Worm (Caenorhabditis elegans): ENCODE results near the gene pgp-8.

The pgp-8 gene

ce11 chrX:10877138-10877743 is 13.0 kb upstream of the pgp-8 start, which contains the start of gene pgp-6:
Gene pgp-6 (minus strand): TSS chrX:10877425.
- TF ChIP-seq ceh-32 (tag; optimal IDR thresholded peaks at IDR 0.05; ENCODE audit: poor library complexity) (no peak), sdz-12 (GFP tag; optimal IDR thresholded peaks at IDR 0.05) (no peak), nhr-28 (tag; optimal IDR thresholded peaks at IDR 0.05) (peak; percentile 55), nhr-77 (tag; optimal IDR thresholded peaks at IDR 0.05) (no peak), lim-7 (GFP tag; IDR thresholded peaks at IDR 0.05) (no peak), snpc-1.2 (GFP tag; IDR thresholded peaks at IDR 0.05) (no peak), daf-16 (GFP tag; optimal IDR thresholded peaks at IDR 0.05) (no peak), daf-16 (tag; optimal IDR thresholded peaks at IDR 0.05) (peak; percentile 84), pqm-1 (tag; optimal IDR thresholded peaks at IDR 0.05) (peak; percentile 72), D1046.2 (GFP tag; IDR thresholded peaks at IDR 0.05) (no peak), spr-1 (tag; optimal IDR thresholded peaks at IDR 0.05) (no peak), arid-1 (GFP tag; conservative IDR thresholded peaks at IDR 0.05) (no peak), dmd-9 (GFP tag; IDR thresholded peaks at IDR 0.05) (no peak), unc-62 (GFP tag; optimal IDR thresholded peaks at IDR 0.05 in 1 of 2) (peak in 1 of 2 experiments; percentile 69), unc-62 (tag; optimal IDR thresholded peaks at IDR 0.05) (no peak), mdt-29 (GFP tag; IDR thresholded peaks at IDR 0.05) (no peak), php-3 (GFP tag; IDR thresholded peaks at IDR 0.05) (no peak), aha-1 (tag) (peak; percentile 80), zip-2 (tag; optimal IDR thresholded peaks at IDR 0.05) (peak; percentile 89)

ce11 chrX:10870137-10870536 is 5.9 kb upstream of the pgp-8 start, which contains the start of gene pgp-7:
Gene pgp-7 (minus strand): TSS chrX:10870237.
- TF ChIP-seq unc-62 (GFP tag; optimal IDR thresholded peaks at IDR 0.05 in 1 of 2) (peak in 1 of 2 experiments; percentile 20), unc-62 (tag; optimal IDR thresholded peaks at IDR 0.05) (no peak), ztf-11 (tag; optimal IDR thresholded peaks at IDR 0.05) (no peak)

- TF ChIP-seq aha-1 (tag) (peak; percentile 96), Y48G9A.11 (GFP tag; IDR thresholded peaks at IDR 0.05) (no peak), nhr-11 (tag; optimal IDR thresholded peaks at IDR 0.05) (no peak), nhr-28 (tag; optimal IDR thresholded peaks at IDR 0.05) (no peak), lin-15B (tag; optimal IDR thresholded peaks at IDR 0.05) (no peak), unc-62 (GFP tag; optimal IDR thresholded peaks at IDR 0.05 in 1 of 2) (peak in 1 of 2 experiments; percentile 81), unc-62 (tag; optimal IDR thresholded peaks at IDR 0.05) (no peak)
Observed at ce11 chrX:10862582-10862981, 1.6 kb downstream of the pgp-8 start.

- TF ChIP-seq snpc-1.2 (GFP tag; IDR thresholded peaks at IDR 0.05) (no peak), spr-3 (GFP tag; optimal IDR thresholded peaks at IDR 0.05) (no peak), unc-62 (GFP tag; optimal IDR thresholded peaks at IDR 0.05 in 1 of 2) (peak in 1 of 2 experiments; percentile 98), unc-62 (tag; optimal IDR thresholded peaks at IDR 0.05) (no peak)
Observed at ce11 chrX:10861673-10862072, 2.5 kb downstream of the pgp-8 start.

ce11 chrX:10859622-10860021 is 4.6 kb downstream of the pgp-8 start:
- TF ChIP-seq lin-38 (GFP tag; IDR thresholded peaks at IDR 0.05) (no peak), saeg-2 (GFP tag; IDR thresholded peaks at IDR 0.05) (no peak), fkh-10 (GFP tag; optimal IDR thresholded peaks at IDR 0.05) (no peak), daf-12 (tag; optimal IDR thresholded peaks at IDR 0.05) (no peak), F44E2.7 (GFP tag; IDR thresholded peaks at IDR 0.05) (no peak), vab-7 (GFP tag; IDR thresholded peaks at IDR 0.05) (no peak), hlh-30 (tag; optimal IDR thresholded peaks at IDR 0.05; ENCODE audit: insufficient read depth) (no peak), ZK546.5 (tag; optimal IDR thresholded peaks at IDR 0.05) (no peak), tag-97 (GFP tag; IDR thresholded peaks at IDR 0.05) (0 out of 2 replicates have a peak, but pooled peaks have one; percentile 52), aha-1 (tag) (peak; percentile 56), daf-19 (GFP tag; conservative IDR thresholded peaks at IDR 0.05) (no peak), hlh-11 (tag; optimal IDR thresholded peaks at IDR 0.05) (no peak), zag-1 (tag; optimal IDR thresholded peaks at IDR 0.05) (no peak)

All from whole organism, L4 larva.